Worm (Caenorhabditis elegans): Measurements from ENCODE around the gene F55G11.8.

DNA sequence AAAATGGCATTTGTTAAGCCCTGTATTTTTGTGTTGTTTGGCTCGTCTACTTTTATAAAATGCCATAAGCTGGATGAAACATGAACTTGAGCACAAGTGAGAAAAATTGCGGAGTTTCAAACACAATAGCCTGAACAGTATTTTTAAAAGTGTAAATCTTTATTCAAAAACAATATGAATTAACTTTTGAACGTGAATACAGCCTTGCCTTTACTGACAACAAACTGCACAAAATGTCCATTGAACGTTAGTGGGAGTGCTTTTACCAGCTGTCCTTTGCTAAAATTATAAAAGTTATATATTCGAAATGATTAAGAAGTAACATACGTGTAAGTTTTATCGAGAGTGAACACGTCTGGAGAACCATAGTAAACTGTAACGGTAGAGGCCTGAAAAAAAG lies 4.7 kb downstream of the F55G11.8 start:
- no peak for TF ChIP-seq egl-27 (tag; optimal IDR thresholded peaks at IDR 0.05)
- TF ChIP-seq nhr-76 (tag; optimal IDR thresholded peaks at IDR 0.05), result no peak
- TF ChIP-seq lin-13 (GFP tag; optimal IDR thresholded peaks at IDR 0.05), result no peak
- no peak for TF ChIP-seq dmd-9 (GFP tag; IDR thresholded peaks at IDR 0.05)
- no peak for TF ChIP-seq aly-2 (tag; optimal IDR thresholded peaks at IDR 0.05)
- TF ChIP-seq lsy-2 (tag; optimal IDR thresholded peaks at IDR 0.05), result no peak
- no peak for TF ChIP-seq lin-15B (tag; optimal IDR thresholded peaks at IDR 0.05)
- no peak for TF ChIP-seq nhr-111 (GFP tag; optimal IDR thresholded peaks at IDR 0.05)

Data from whole organism, L4 larva.